Worm (Caenorhabditis elegans) whole organism, midembryonic: ENCODE measurements around the gene nhr-100.
"Not testable (repeated sequence)": the region's sequence is repeated elsewhere in the genome, so short reads cannot be mapped to it uniquely, and the experiment has no call there.

ENCODE experiments used
- T22C8.4 ChIP-seq: fragments of 200-800 bp; sonication (Bioruptor generic); IDR thresholded peaks from 2 replicates; pipeline ENCODE4 v1.3.6; 2022; ENCODE audit warnings: missing genetic modification characterization, missing compliant biosample characterization
- cog-1 ChIP-seq: sonication (generic microtip); optimal IDR thresholded peaks from 2 replicates; lab custom pipeline; 2016; ENCODE audit warnings: missing genetic modification characterization, missing compliant biosample characterization
- flt-1 ChIP-seq: fragments of 200-800 bp; sonication (Bioruptor generic); IDR thresholded peaks from 2 replicates; pipeline ENCODE4 v1.3.6; 2022; ENCODE audit warnings: missing genetic modification characterization, missing compliant biosample characterization
- klf-2 ChIP-seq: fragments of 200-800 bp; sonication (Bioruptor generic); conservative IDR thresholded peaks from 2 replicates; pipeline ENCODE4 v1.3.6; 2022; ENCODE audit warnings: missing genetic modification reagents, missing genetic modification characterization, missing compliant biosample characterization
- med-1 ChIP-seq: sonication (generic microtip); optimal IDR thresholded peaks from 2 replicates; lab custom pipeline; 2017; ENCODE audit warnings: missing genetic modification characterization, mild to moderate bottlenecking, missing compliant biosample characterization, antibody characterized with exemption, missing genetic modification reagents; ENCODE audit not compliant: insufficient read depth
- ref-1 ChIP-seq: fragments of 200-800 bp; sonication (Bioruptor generic); conservative IDR thresholded peaks from 2 replicates; pipeline ENCODE4 v1.3.6; 2022; ENCODE audit warnings: missing genetic modification reagents, missing genetic modification characterization, missing compliant biosample characterization
- tab-1 ChIP-seq: fragments of 200-800 bp; sonication (Bioruptor generic); IDR thresholded peaks from 2 replicates; pipeline ENCODE4 v1.3.6; 2022; ENCODE audit warnings: missing genetic modification characterization, missing compliant biosample characterization
- ztf-23 ChIP-seq: fragments of 200-800 bp; sonication (Bioruptor generic); IDR thresholded peaks from 2 replicates; pipeline ENCODE4 v1.3.6; 2022; ENCODE audit warnings: missing genetic modification reagents, missing genetic modification characterization, missing compliant biosample characterization
- ztf-29 ChIP-seq: fragments of 200-800 bp; sonication (Bioruptor generic); IDR thresholded peaks from 2 replicates; pipeline ENCODE4 v1.3.6; 2022; ENCODE audit warnings: missing genetic modification reagents, missing genetic modification characterization, missing compliant biosample characterization

The nhr-100 gene

ce11 chrIV:9740851-9741549, 12.5 kb downstream of the nhr-100 start, which contains the start of gene gln-6:
TSS of gene gln-6 (minus strand) at chrIV:9740901.
- not testable (repeated sequence) for TF ChIP-seq med-1 (GFP tag; lab: Kevin White, UChicago); klf-2 (GFP tag; lab: Robert Waterston, UW); T22C8.4 (GFP tag; lab: Robert Waterston, UW)

- TF ChIP-seq klf-2 (GFP tag; lab: Robert Waterston, UW) = no peak
- TF ChIP-seq cog-1 = no peak
- no peak for TF ChIP-seq ref-1 (GFP tag; lab: Robert Waterston, UW)
- TF ChIP-seq tab-1 (GFP tag; lab: Robert Waterston, UW) = no peak
- TF ChIP-seq T22C8.4 (GFP tag; lab: Robert Waterston, UW) = no peak
- TF ChIP-seq ztf-29 (GFP tag; lab: Robert Waterston, UW) = no peak
- TF ChIP-seq ztf-23 (GFP tag; lab: Robert Waterston, UW) = no peak
- TF ChIP-seq flt-1 (GFP tag; lab: Robert Waterston, UW) = no peak
- no peak for TF ChIP-seq med-1 (GFP tag; lab: Kevin White, UChicago)
Measured at ce11 chrIV:9742883-9743282, 14.4 kb downstream of the nhr-100 start, which contains the start of gene C28D4.7. TSS of gene C28D4.7 (minus strand) at chrIV:9743147.

ce11 chrIV:9744905-9745304, 16.4 kb downstream of the nhr-100 start, which contains the start of gene C28D4.4:
TSS of gene C28D4.4 (minus strand) at chrIV:9745005.
- TF ChIP-seq ztf-29 (GFP tag; lab: Robert Waterston, UW) = no peak
- no peak for TF ChIP-seq ztf-23 (GFP tag; lab: Robert Waterston, UW)
- TF ChIP-seq cog-1 = no peak
- no peak for TF ChIP-seq med-1 (GFP tag; lab: Kevin White, UChicago)
- TF ChIP-seq flt-1 (GFP tag; lab: Robert Waterston, UW) = no peak
- TF ChIP-seq ref-1 (GFP tag; lab: Robert Waterston, UW) = no peak
- no peak for TF ChIP-seq tab-1 (GFP tag; lab: Robert Waterston, UW)
- no peak for TF ChIP-seq T22C8.4 (GFP tag; lab: Robert Waterston, UW)
- no peak for TF ChIP-seq klf-2 (GFP tag; lab: Robert Waterston, UW)

ce11 chrIV:9746762-9747161, 18.3 kb downstream of the nhr-100 start, which contains the start of gene C28D4.5:
TSS of gene C28D4.5 (minus strand) at chrIV:9746862.
- TF ChIP-seq flt-1 (GFP tag; lab: Robert Waterston, UW) (no peak), klf-2 (GFP tag; lab: Robert Waterston, UW) (no peak), ztf-23 (GFP tag; lab: Robert Waterston, UW) (no peak), cog-1 (no peak), T22C8.4 (GFP tag; lab: Robert Waterston, UW) (no peak), ref-1 (GFP tag; lab: Robert Waterston, UW) (no peak), ztf-29 (GFP tag; lab: Robert Waterston, UW) (no peak), tab-1 (GFP tag; lab: Robert Waterston, UW) (no peak), med-1 (GFP tag; lab: Kevin White, UChicago) (no peak)

- TF ChIP-seq med-1 (GFP tag; lab: Kevin White, UChicago) (no peak), cog-1 (no peak), ztf-23 (GFP tag; lab: Robert Waterston, UW) (no peak), ztf-29 (GFP tag; lab: Robert Waterston, UW) (no peak), ref-1 (GFP tag; lab: Robert Waterston, UW) (no peak), T22C8.4 (GFP tag; lab: Robert Waterston, UW) (no peak), tab-1 (GFP tag; lab: Robert Waterston, UW) (no peak), flt-1 (GFP tag; lab: Robert Waterston, UW) (no peak), klf-2 (GFP tag; lab: Robert Waterston, UW) (no peak)
Measured at ce11 chrIV:9748342-9748741, 19.9 kb downstream of the nhr-100 start, which contains the start of gene C28D4.8. TSS of gene C28D4.8 (minus strand) at chrIV:9748442.

- no peak for TF ChIP-seq tab-1 (GFP tag; lab: Robert Waterston, UW)
- no peak for TF ChIP-seq T22C8.4 (GFP tag; lab: Robert Waterston, UW)
- TF ChIP-seq med-1 (GFP tag; lab: Kevin White, UChicago) = no peak
- TF ChIP-seq ref-1 (GFP tag; lab: Robert Waterston, UW) = no peak
- TF ChIP-seq cog-1 = no peak
- no peak for TF ChIP-seq ztf-29 (GFP tag; lab: Robert Waterston, UW)
- TF ChIP-seq flt-1 (GFP tag; lab: Robert Waterston, UW) = no peak
- TF ChIP-seq klf-2 (GFP tag; lab: Robert Waterston, UW) = no peak
- TF ChIP-seq ztf-23 (GFP tag; lab: Robert Waterston, UW) = no peak
Measured at ce11 chrIV:9755713-9756112, 27.2 kb downstream of the nhr-100 start.

- TF ChIP-seq klf-2 (GFP tag; lab: Robert Waterston, UW) (no peak), cog-1 (no peak), ztf-23 (GFP tag; lab: Robert Waterston, UW) (no peak), ztf-29 (GFP tag; lab: Robert Waterston, UW) (no peak), med-1 (GFP tag; lab: Kevin White, UChicago) (no peak), tab-1 (GFP tag; lab: Robert Waterston, UW) (no peak), flt-1 (GFP tag; lab: Robert Waterston, UW) (no peak), ref-1 (GFP tag; lab: Robert Waterston, UW) (no peak), T22C8.4 (GFP tag; lab: Robert Waterston, UW) (no peak)
Measured at ce11 chrIV:9756647-9757424, 28.4 kb downstream of the nhr-100 start.

ce11 chrIV:9757425-9757740, 28.9 kb downstream of the nhr-100 start, which contains the start of gene nhr-97:
TSS of gene nhr-97 (plus strand) at chrIV:9757641.
- TF ChIP-seq flt-1 (GFP tag; lab: Robert Waterston, UW) (no peak), ztf-23 (GFP tag; lab: Robert Waterston, UW) (no peak), cog-1 (no peak), ztf-29 (GFP tag; lab: Robert Waterston, UW) (no peak), ref-1 (GFP tag; lab: Robert Waterston, UW) (no peak), klf-2 (GFP tag; lab: Robert Waterston, UW) (no peak), tab-1 (GFP tag; lab: Robert Waterston, UW) (no peak), med-1 (GFP tag; lab: Kevin White, UChicago) (no peak), T22C8.4 (GFP tag; lab: Robert Waterston, UW) (no peak)
